Fruit fly (Drosophila melanogaster) whole organism, embryonic: ENCODE measurements around the gene Rab3-GAP.
A peak's percentile ranks its signal among the peaks of the same experiment; 100 is the strongest.

Experiments
- Asciz ChIP-seq: fragments of 200-800 bp; sonication (Bioruptor generic); optimal IDR thresholded peaks from 2 replicates; lab custom pipeline; 2017; ENCODE audit warnings: missing biosample characterization, mild to moderate bottlenecking, missing genetic modification characterization, missing genetic modification reagents
- Atf6 ChIP-seq: fragments of 200-800 bp; sonication (Bioruptor generic); IDR thresholded peaks from 2 replicates; pipeline ENCODE4 v1.3.6; 2022; ENCODE audit warnings: missing biosample characterization, missing genetic modification characterization
- B-H2 ChIP-seq: fragments of 200-800 bp; sonication (Bioruptor generic); optimal IDR thresholded peaks from 2 replicates; lab custom pipeline; 2018; ENCODE audit warnings: missing biosample characterization, mild to moderate bottlenecking, missing genetic modification characterization
- CG10209 ChIP-seq: fragments of 200-800 bp; sonication (Bioruptor generic); optimal IDR thresholded peaks from 3 replicates; lab custom pipeline; 2017; ENCODE audit warnings: missing biosample characterization, mild to moderate bottlenecking, missing genetic modification characterization, missing genetic modification reagents
- CG11504 ChIP-seq: fragments of 200-800 bp; sonication (Bioruptor generic); optimal IDR thresholded peaks from 3 replicates; lab custom pipeline; 2019; ENCODE audit warnings: missing biosample characterization, mild to moderate bottlenecking, missing genetic modification characterization, moderate library complexity
- CG12155 ChIP-seq: fragments of 200-800 bp; sonication (Bioruptor generic); optimal IDR thresholded peaks from 3 replicates; lab custom pipeline; 2016; ENCODE audit warnings: missing biosample characterization, missing genetic modification characterization
- CG12769 ChIP-seq: fragments of 200-800 bp; sonication (Bioruptor generic); optimal IDR thresholded peaks from 2 replicates; lab custom pipeline; 2019; ENCODE audit warnings: missing biosample characterization, mild to moderate bottlenecking, missing genetic modification characterization, moderate library complexity
- CG13624 ChIP-seq: fragments of 200-800 bp; sonication (Bioruptor generic); optimal IDR thresholded peaks from 2 replicates; lab custom pipeline; 2016; ENCODE audit warnings: missing biosample characterization, missing genetic modification characterization
- CG1603 ChIP-seq: fragments of 200-800 bp; sonication (Bioruptor generic); optimal IDR thresholded peaks from 2 replicates; lab custom pipeline; 2019; ENCODE audit warnings: missing biosample characterization, mild to moderate bottlenecking, missing genetic modification characterization, moderate library complexity
- CG18619 ChIP-seq: fragments of 200-800 bp; sonication (Bioruptor generic); optimal IDR thresholded peaks from 3 replicates; lab custom pipeline; 2017; ENCODE audit warnings: missing biosample characterization, mild to moderate bottlenecking, missing genetic modification characterization
- CG2712 ChIP-seq: fragments of 200-800 bp; optimal IDR thresholded peaks from 3 replicates; lab custom pipeline; 2019; ENCODE audit warnings: missing biosample characterization, mild to moderate bottlenecking, missing genetic modification characterization, moderate library complexity
- CG31441 ChIP-seq: fragments of 200-800 bp; sonication (Bioruptor generic); IDR thresholded peaks from 2 replicates; pipeline ENCODE4 v1.3.6; 2022; ENCODE audit warnings: missing biosample characterization, missing genetic modification characterization
- CG34376 ChIP-seq: fragments of 200-800 bp; sonication (Bioruptor generic); optimal IDR thresholded peaks from 2 replicates; lab custom pipeline; 2018; ENCODE audit warnings: missing biosample characterization, mild to moderate bottlenecking, missing genetic modification characterization
- CG4282 ChIP-seq: fragments of 200-800 bp; sonication (Bioruptor generic); optimal IDR thresholded peaks from 2 replicates; lab custom pipeline; 2016; ENCODE audit warnings: missing biosample characterization, missing genetic modification characterization
- CG7839 ChIP-seq: fragments of 200-800 bp; sonication (Bioruptor generic); optimal IDR thresholded peaks from 3 replicates; lab custom pipeline; 2018; ENCODE audit warnings: missing biosample characterization, mild to moderate bottlenecking, missing genetic modification characterization, moderate library complexity
- CG8281 ChIP-seq: fragments of 200-800 bp; sonication (Bioruptor generic); optimal IDR thresholded peaks from 2 replicates; lab custom pipeline; 2018; ENCODE audit warnings: missing biosample characterization, mild to moderate bottlenecking, missing genetic modification characterization, moderate library complexity
- CG9609 ChIP-seq: fragments of 200-800 bp; sonication (Bioruptor generic); optimal IDR thresholded peaks from 3 replicates; lab custom pipeline; 2016; ENCODE audit warnings: missing biosample characterization, missing genetic modification characterization
- CG9727 ChIP-seq: fragments of 200-800 bp; sonication (Bioruptor generic); optimal IDR thresholded peaks from 3 replicates; lab custom pipeline; 2017; ENCODE audit warnings: missing biosample characterization, mild to moderate bottlenecking, missing genetic modification characterization
- CTCF ChIP-seq: fragments of 200-800 bp; sonication (Bioruptor generic); optimal IDR thresholded peaks from 2 replicates; lab custom pipeline; 2017; ENCODE audit warnings: missing biosample characterization, mild to moderate bottlenecking, missing genetic modification characterization, moderate library complexity
- CoRest ChIP-seq: fragments of 200-800 bp; sonication (Bioruptor generic); optimal IDR thresholded peaks from 3 replicates; lab custom pipeline; 2018; ENCODE audit warnings: missing biosample characterization, mild to moderate bottlenecking, missing genetic modification characterization, moderate library complexity
- D19A ChIP-seq: fragments of 200-800 bp; optimal IDR thresholded peaks from 3 replicates; lab custom pipeline; 2019; ENCODE audit warnings: missing biosample characterization, mild to moderate bottlenecking, missing genetic modification characterization, moderate library complexity
- ERR ChIP-seq: fragments of 200-800 bp; sonication (Bioruptor generic); optimal IDR thresholded peaks from 2 replicates; lab custom pipeline; 2016; ENCODE audit warnings: missing biosample characterization, missing genetic modification characterization
- Eip74EF ChIP-seq, 2 experiments: fragments of 200-800 bp in 1 of 2; fragments of >200 bp in 1 of 2; sonication (Bioruptor generic) in 1 of 2; optimal IDR thresholded peaks; 2 replicates each; lab custom pipeline; 2017 to 2019; ENCODE audit warnings: missing biosample characterization in 2 of 2, missing genetic modification characterization in 2 of 2, mild to moderate bottlenecking in 1 of 2, moderate library complexity in 1 of 2
- Ets97D ChIP-seq: fragments of 200-800 bp; sonication (Bioruptor generic); optimal IDR thresholded peaks from 3 replicates; lab custom pipeline; 2016; ENCODE audit warnings: missing biosample characterization, missing genetic modification characterization
- Fer1 ChIP-seq: fragments of 200-800 bp; sonication (Bioruptor generic); optimal IDR thresholded peaks from 2 replicates; lab custom pipeline; 2017; ENCODE audit warnings: missing biosample characterization, mild to moderate bottlenecking, missing genetic modification characterization
- Fer3 ChIP-seq: fragments of 200-800 bp; sonication (Bioruptor generic); optimal IDR thresholded peaks from 2 replicates; lab custom pipeline; 2018; ENCODE audit warnings: missing biosample characterization, mild to moderate bottlenecking, missing genetic modification characterization, moderate library complexity
- Hand ChIP-seq: fragments of 200-800 bp; sonication (Bioruptor generic); optimal IDR thresholded peaks from 2 replicates; lab custom pipeline; 2017; ENCODE audit warnings: mild to moderate bottlenecking, missing biosample characterization, missing genetic modification reagents, missing genetic modification characterization
- HmgZ ChIP-seq: fragments of 200-800 bp; sonication (Bioruptor generic); optimal IDR thresholded peaks from 2 replicates; lab custom pipeline; 2018; ENCODE audit warnings: missing biosample characterization, mild to moderate bottlenecking, missing genetic modification characterization
- Stat92E ChIP-seq, 3 experiments: fragments of >200 bp in 2 of 3; fragments of 200-800 bp in 1 of 3; sonication (Bioruptor generic) in 1 of 3; optimal IDR thresholded peaks; 2 replicates each; lab custom pipeline; 2017 to 2019; ENCODE audit warnings: missing biosample characterization in 3 of 3, missing genetic modification characterization in 3 of 3, mild to moderate bottlenecking in 1 of 3, moderate library complexity in 1 of 3
- Tbp ChIP-seq: fragments of >200 bp; optimal IDR thresholded peaks from 2 replicates; lab custom pipeline; 2018; ENCODE audit warnings: missing biosample characterization, missing genetic modification characterization
- bsh ChIP-seq, 2 experiments: fragments of 200-800 bp; sonication (Bioruptor generic); optimal IDR thresholded peaks; 2 replicates each; lab custom pipeline; 2017 to 2018; ENCODE audit warnings: mild to moderate bottlenecking in 2 of 2, missing biosample characterization in 2 of 2, missing genetic modification characterization in 2 of 2, moderate library complexity in 1 of 2
- cg ChIP-seq: fragments of 200-800 bp; sonication (Bioruptor generic); optimal IDR thresholded peaks from 3 replicates; lab custom pipeline; 2019; ENCODE audit warnings: missing biosample characterization, mild to moderate bottlenecking, missing genetic modification characterization, moderate library complexity
- cwo ChIP-seq: fragments of 200-800 bp; sonication (Bioruptor generic); optimal IDR thresholded peaks from 3 replicates; lab custom pipeline; 2017; ENCODE audit warnings: missing biosample characterization, missing genetic modification characterization, mild to moderate bottlenecking, moderate library complexity, missing genetic modification reagents
- emc ChIP-seq: fragments of 200-800 bp; sonication (Bioruptor generic); optimal IDR thresholded peaks from 2 replicates; lab custom pipeline; 2016; ENCODE audit warnings: missing biosample characterization, missing genetic modification characterization
- fd64A ChIP-seq: fragments of 200-800 bp; sonication (Bioruptor generic); optimal IDR thresholded peaks from 3 replicates; lab custom pipeline; 2018; ENCODE audit warnings: missing biosample characterization, mild to moderate bottlenecking, missing genetic modification characterization
- kah ChIP-seq: fragments of 200-800 bp; sonication (Bioruptor generic); optimal IDR thresholded peaks from 2 replicates; lab custom pipeline; 2018; ENCODE audit warnings: missing biosample characterization, mild to moderate bottlenecking, missing genetic modification characterization
- kay ChIP-seq: fragments of 200-800 bp; sonication (Bioruptor generic); optimal IDR thresholded peaks from 2 replicates; lab custom pipeline; 2016; ENCODE audit warnings: missing biosample characterization, missing genetic modification characterization
- nerfin-1 ChIP-seq: fragments of 200-800 bp; sonication (Bioruptor generic); optimal IDR thresholded peaks from 3 replicates; lab custom pipeline; 2019; ENCODE audit warnings: missing biosample characterization, mild to moderate bottlenecking, missing genetic modification characterization, moderate library complexity
- nom ChIP-seq: fragments of 200-800 bp; sonication (Bioruptor generic); optimal IDR thresholded peaks from 2 replicates; lab custom pipeline; 2017; ENCODE audit warnings: missing biosample characterization, missing genetic modification characterization, mild to moderate bottlenecking, moderate library complexity, missing genetic modification reagents
- pzg ChIP-seq: fragments of 200-800 bp; sonication (Bioruptor generic); optimal IDR thresholded peaks from 3 replicates; lab custom pipeline; 2018; ENCODE audit warnings: missing biosample characterization, mild to moderate bottlenecking, missing genetic modification characterization, moderate library complexity
- repo ChIP-seq: fragments of 200-800 bp; sonication (Bioruptor generic); optimal IDR thresholded peaks from 2 replicates; lab custom pipeline; 2016; ENCODE audit warnings: missing biosample characterization, missing genetic modification characterization
- sens ChIP-seq: fragments of 200-800 bp; sonication (Bioruptor generic); peaks from one replicate; lab custom pipeline; 2016; ENCODE audit warnings: missing biosample characterization, missing genetic modification characterization
- slp2 ChIP-seq: fragments of 200-800 bp; sonication (Bioruptor generic); optimal IDR thresholded peaks from 2 replicates; lab custom pipeline; 2016; ENCODE audit warnings: missing biosample characterization, missing genetic modification characterization
- trh ChIP-seq: fragments of 200-800 bp; sonication (Bioruptor generic); optimal IDR thresholded peaks from 2 replicates; lab custom pipeline; 2016; ENCODE audit warnings: missing biosample characterization, missing genetic modification characterization
- twi ChIP-seq: fragments of 200-800 bp; optimal IDR thresholded peaks from 2 replicates; lab custom pipeline; 2019; ENCODE audit warnings: missing biosample characterization, mild to moderate bottlenecking, missing genetic modification characterization, moderate library complexity

Gene Rab3-GAP

DNA sequence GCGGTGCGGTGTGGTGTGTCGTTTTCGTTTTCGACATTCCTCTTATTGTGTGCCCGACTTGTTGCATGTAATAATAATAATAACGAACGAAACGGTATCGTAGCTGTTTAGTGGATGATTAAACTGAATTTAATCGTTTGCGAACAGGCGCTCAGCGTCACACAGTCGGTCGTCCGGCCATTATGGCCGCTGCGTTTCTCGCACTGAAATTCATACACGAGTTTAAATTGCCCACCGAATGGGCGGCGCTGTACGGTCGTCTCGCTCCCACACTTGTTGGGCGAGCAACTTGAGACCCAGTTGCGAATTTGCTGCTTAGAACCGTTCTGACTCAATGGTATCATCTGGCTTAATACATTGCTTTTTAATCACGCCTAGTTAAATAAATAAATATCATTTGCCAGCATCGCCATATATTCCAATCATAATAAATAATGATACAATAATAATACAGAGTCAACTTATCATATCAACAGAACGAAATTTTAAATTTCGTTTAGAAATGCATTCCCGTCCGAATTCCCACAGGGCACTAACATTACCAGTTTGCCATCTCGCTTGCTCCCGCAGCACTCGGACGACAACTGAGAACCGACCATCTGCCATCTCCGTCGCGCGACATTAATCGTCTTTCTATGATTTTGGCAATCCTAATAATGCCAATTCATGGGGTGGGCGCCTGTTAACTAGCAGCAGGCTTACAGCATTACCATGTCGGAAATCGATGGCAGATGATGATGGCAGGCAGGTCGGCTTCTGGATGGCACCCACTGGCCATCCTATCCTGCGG, 51.9 kb downstream of the Rab3-GAP start (continued):
- TF ChIP-seq CG4282 (GFP tag; lab: Kevin White, UChicago) (no peak), nerfin-1 (peak; percentile 42), emc (no peak), CG9727 (GFP tag; lab: Kevin White, UChicago) (peak; percentile 92), cg (GFP tag; lab: Kevin White, UChicago) (no peak)
- TF ChIP-seq, all 482 proteins: peak for 260

DNA sequence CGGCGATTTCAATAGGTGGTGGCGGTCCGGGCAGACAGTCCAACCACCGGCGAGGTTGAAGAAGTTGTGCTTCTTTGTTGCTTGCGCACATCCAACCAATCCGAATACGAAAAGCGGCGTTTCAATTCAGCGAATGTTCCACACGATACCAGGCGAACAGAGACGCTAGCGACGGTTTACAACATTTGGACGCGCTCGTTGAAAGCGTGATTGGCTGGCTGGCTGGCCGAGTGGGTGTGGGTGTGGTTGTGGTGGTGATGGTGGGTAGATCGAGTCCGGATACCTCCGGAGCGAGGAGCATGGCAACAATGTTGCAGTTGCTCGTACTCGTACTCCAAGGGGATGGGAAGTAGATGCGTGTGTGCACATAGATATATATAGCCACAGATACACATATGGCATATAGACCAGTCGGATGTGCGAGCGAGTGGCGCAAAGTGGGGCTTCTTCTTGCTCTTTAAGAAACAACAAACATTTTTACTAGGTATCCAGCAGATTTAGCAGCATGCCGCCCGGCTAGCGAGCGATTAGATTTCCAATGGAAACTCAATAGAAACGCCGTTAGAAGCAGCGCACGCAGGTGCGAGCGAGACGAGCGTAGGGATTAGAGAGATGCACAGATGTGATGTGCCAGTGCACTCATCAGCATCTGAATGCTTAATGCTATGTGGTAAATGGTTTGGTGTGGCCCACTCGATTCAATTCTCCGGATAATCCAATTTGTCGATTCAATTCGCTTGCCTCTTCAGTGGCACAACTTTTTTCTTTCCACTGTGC, 52.7 kb downstream of the Rab3-GAP start:
- TF ChIP-seq CG11504 (peak; percentile 99), ERR (GFP tag; lab: Kevin White, UChicago) (peak; percentile 21), CTCF (GFP tag; lab: Kevin White, UChicago) (peak; percentile 18), twi (tag; lab: Kevin White, UChicago) (peak; percentile 86), trh (no peak), CG1603 (tag; lab: Kevin White, UChicago) (peak; percentile 27), bsh (GFP tag; optimal IDR thresholded peaks at IDR 0.05; lab: Kevin White, UChicago) (peak in 1 of 2 experiments; percentile 42), sens (GFP tag; lab: Kevin White, UChicago) (peak; percentile 84), CG2712 (tag; lab: Kevin White, UChicago) (peak; percentile 2), CoRest (tag; lab: Kevin White, UChicago) (peak; percentile 10), CG34376 (GFP tag; lab: Kevin White, UChicago) (peak; percentile 98), kah (peak; percentile 85), CG9727 (GFP tag; lab: Kevin White, UChicago) (peak; percentile 69), cwo (peak; percentile 84), CG12769 (tag; lab: Kevin White, UChicago) (peak; percentile 97), CG31441 (GFP tag; lab: Robert Waterston, UW) (no peak), CG18619 (GFP tag; lab: Kevin White, UChicago) (no peak), slp2 (GFP tag; lab: Kevin White, UChicago) (no peak), Hand (peak; percentile 17), D19A (tag; lab: Kevin White, UChicago) (no peak), repo (peak; percentile 19), Stat92E (GFP tag; optimal IDR thresholded peaks at IDR 0.05; lab: Kevin White, UChicago) (peak in 1 of 3 experiments; percentile 13), CG13624 (GFP tag; lab: Kevin White, UChicago) (peak; percentile 41), CG7839 (no peak), HmgZ (tag; lab: Kevin White, UChicago) (peak; percentile 76), CG12155 (GFP tag; lab: Kevin White, UChicago) (peak; percentile 82), Fer1 (GFP tag; lab: Kevin White, UChicago) (peak; percentile 60), fd64A (peak; percentile 55), Eip74EF (GFP tag; optimal IDR thresholded peaks at IDR 0.05; lab: Kevin White, UChicago) (peak in 1 of 2 experiments; percentile 45), Fer3 (tag; lab: Kevin White, UChicago) (no peak), CG8281 (tag; lab: Kevin White, UChicago) (no peak), Ets97D (GFP tag; lab: Kevin White, UChicago) (no peak), nom (GFP tag; lab: Kevin White, UChicago) (peak; percentile 65), CG10209 (GFP tag; lab: Kevin White, UChicago) (no peak), Atf6 (GFP tag; lab: Robert Waterston, UW) (no peak), pzg (GFP tag; lab: Kevin White, UChicago) (peak; percentile 5), Tbp (GFP tag; lab: Kevin White, UChicago) (no peak), B-H2 (GFP tag; lab: Kevin White, UChicago) (peak; percentile 60), kay (GFP tag; lab: Kevin White, UChicago) (peak; percentile 20), Asciz (GFP tag; lab: Kevin White, UChicago) (peak; percentile 12), CG9609 (GFP tag; lab: Kevin White, UChicago) (no peak)
